Worm (Caenorhabditis elegans) whole organism, L4/young adult: ENCODE measurements around the gene W02D7.12.

Experiments used
- dao-5 ChIP-seq: sonication (generic microtip); optimal IDR thresholded peaks from 2 replicates; lab custom pipeline; 2016; ENCODE audit warnings: missing genotype, missing genetic modification characterization, moderate library complexity, missing compliant biosample characterization
- him-1 ChIP-seq: sonication (generic microtip); optimal IDR thresholded peaks from 2 replicates; lab custom pipeline; 2016; ENCODE audit warnings: missing genotype, missing genetic modification reagents, missing genetic modification characterization, missing compliant biosample characterization

DNA sequence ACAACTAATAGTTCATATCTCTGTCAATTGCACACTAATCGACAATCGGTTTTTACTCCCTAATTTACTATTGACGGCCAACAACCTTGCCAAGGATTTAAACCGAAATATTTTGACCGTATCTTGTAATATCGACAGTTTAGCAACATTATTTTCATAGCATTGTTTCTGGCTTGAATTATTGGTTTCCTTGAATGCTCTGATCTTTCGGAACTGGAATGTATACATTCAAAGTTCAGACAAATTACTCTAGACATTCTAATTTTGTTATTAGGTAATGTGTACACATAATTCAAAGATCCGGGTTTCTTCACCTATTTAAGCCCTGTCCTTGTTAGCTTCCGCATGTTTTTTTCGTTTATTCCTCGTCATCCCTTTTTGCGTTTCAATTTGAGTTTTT is 47.4 kb upstream of the W02D7.12 start, which contains the start of gene C16D9.9:
- no peak for TF ChIP-seq him-1 (tag; lab: Kevin White, UChicago)
- TF ChIP-seq dao-5 (tag; lab: Kevin White, UChicago): no peak
